Worm (Caenorhabditis elegans) whole organism, late embryonic: ENCODE results near the gene T28F3.5.

Experiments
- K02D7.2 ChIP-seq: sonication (generic microtip); optimal IDR thresholded peaks from 2 replicates; lab custom pipeline; 2017; ENCODE audit warnings: mild to moderate bottlenecking, missing genetic modification characterization, missing compliant biosample characterization
- ama-1 ChIP-seq: fragments of 150-350 bp; optimal IDR thresholded peaks from 2 replicates; lab custom pipeline; 2014
- ceh-31 ChIP-seq: sonication (generic microtip); optimal IDR thresholded peaks from 2 replicates; lab custom pipeline; 2016; ENCODE audit warnings: missing genetic modification characterization, missing compliant biosample characterization
- ceh-9 ChIP-seq: sonication (generic microtip); optimal IDR thresholded peaks from 2 replicates; lab custom pipeline; 2016; ENCODE audit warnings: mild to moderate bottlenecking, missing genetic modification characterization, inconsistent platforms, missing compliant biosample characterization
- elt-2 ChIP-seq: sonication (generic microtip); optimal IDR thresholded peaks from 2 replicates; lab custom pipeline; 2016; ENCODE audit warnings: missing genetic modification reagents, missing genetic modification characterization, missing compliant biosample characterization
- lim-6 ChIP-seq: sonication (generic microtip); optimal IDR thresholded peaks from 2 replicates; lab custom pipeline; 2016; ENCODE audit warnings: missing genetic modification characterization, missing compliant biosample characterization
- nfya-1 ChIP-seq: sonication (generic microtip); optimal IDR thresholded peaks from 2 replicates; lab custom pipeline; 2017; ENCODE audit warnings: missing genetic modification characterization, mild to moderate bottlenecking, missing compliant biosample characterization, antibody characterized with exemption, moderate library complexity
- pha-4 ChIP-seq: fragments of 150-350 bp; optimal IDR thresholded peaks from 2 replicates; lab custom pipeline; 2018; ENCODE audit warnings: missing biosample characterization, missing genetic modification reagents, missing genetic modification characterization
- pqm-1 ChIP-seq: sonication (generic microtip); optimal IDR thresholded peaks from 2 replicates; lab custom pipeline; 2016; ENCODE audit warnings: missing genetic modification characterization, missing compliant biosample characterization
- rnt-1 ChIP-seq: sonication (generic microtip); optimal IDR thresholded peaks from 2 replicates; lab custom pipeline; 2016; ENCODE audit warnings: missing genetic modification characterization, missing compliant biosample characterization

- TF ChIP-seq lim-6 (tag; lab: Kevin White, UChicago) (no peak), pha-4 (no peak), K02D7.2 (tag; lab: Kevin White, UChicago) (no peak), rnt-1 (no peak), ceh-31 (tag; lab: Kevin White, UChicago) (peak; percentile 3), elt-2 (tag; lab: Kevin White, UChicago) (no peak), pqm-1 (tag; lab: Kevin White, UChicago) (no peak), ceh-9 (tag; lab: Kevin White, UChicago) (no peak), ama-1 (no peak), nfya-1 (tag; lab: Kevin White, UChicago) (no peak)
Measured at ce11 chrIV:17328834-17329233, 34.2 kb downstream of the T28F3.5 start, which contains the start of gene ceh-88.
